Worm (Caenorhabditis elegans) whole organism, L2 larva: ENCODE measurements around the gene Y7A5A.2.
A peak's percentile ranks its signal among the peaks of the same experiment; 100 is the strongest.

Experiments used
- F13H6.1 ChIP-seq: sonication (generic microtip); optimal IDR thresholded peaks from 2 replicates; lab custom pipeline; 2016; ENCODE audit warnings: missing genetic modification characterization, missing compliant biosample characterization
- R02D3.7 ChIP-seq: fragments of 150-350 bp; optimal IDR thresholded peaks from 2 replicates; lab custom pipeline; 2014; ENCODE audit warnings: missing biosample characterization, missing genetic modification characterization
- ZK546.5 ChIP-seq: sonication (generic microtip); optimal IDR thresholded peaks from 2 replicates; lab custom pipeline; 2017; ENCODE audit warnings: missing biosample characterization, missing genetic modification characterization
- alr-1 ChIP-seq: fragments of 150-350 bp; optimal IDR thresholded peaks from 2 replicates; lab custom pipeline; 2014; ENCODE audit warnings: missing biosample characterization, missing genetic modification characterization
- aly-2 ChIP-seq: fragments of 150-350 bp; optimal IDR thresholded peaks from 2 replicates; lab custom pipeline; 2014; ENCODE audit warnings: missing biosample characterization, missing genetic modification characterization
- ama-1 ChIP-seq: fragments of 150-350 bp; optimal IDR thresholded peaks from 2 replicates; lab custom pipeline; 2018; ENCODE audit warnings: inconsistent platforms
- blmp-1 ChIP-seq: sonication (generic microtip); optimal IDR thresholded peaks from 2 replicates; lab custom pipeline; 2017; ENCODE audit warnings: missing genetic modification characterization, mild to moderate bottlenecking, missing compliant biosample characterization, antibody characterized with exemption, moderate library complexity; ENCODE audit not compliant: insufficient read depth
- ceh-16 ChIP-seq: fragments of 150-350 bp; optimal IDR thresholded peaks from 2 replicates; lab custom pipeline; 2014; ENCODE audit warnings: missing biosample characterization, missing genetic modification characterization
- crh-2 ChIP-seq: sonication (generic microtip); optimal IDR thresholded peaks from 2 replicates; lab custom pipeline; 2017; ENCODE audit warnings: missing biosample characterization, missing genetic modification characterization
- dmd-4 ChIP-seq: sonication (generic microtip); optimal IDR thresholded peaks from 2 replicates; lab custom pipeline; 2017; ENCODE audit warnings: missing biosample characterization, missing genetic modification characterization
- elt-1 ChIP-seq: fragments of 150-350 bp; optimal IDR thresholded peaks from 2 replicates; lab custom pipeline; 2014; ENCODE audit warnings: missing biosample characterization, missing genetic modification characterization
- elt-3 ChIP-seq: sonication (generic microtip); optimal IDR thresholded peaks from 2 replicates; lab custom pipeline; 2017; ENCODE audit warnings: missing biosample characterization, missing genetic modification characterization
- fos-1 ChIP-seq: fragments of 150-350 bp; optimal IDR thresholded peaks from 2 replicates; lab custom pipeline; 2014; ENCODE audit warnings: missing biosample characterization, missing genetic modification characterization
- gmeb-1 ChIP-seq: fragments of 150-350 bp; optimal IDR thresholded peaks from 2 replicates; lab custom pipeline; 2014; ENCODE audit warnings: missing biosample characterization, missing genetic modification characterization
- lin-11 ChIP-seq: fragments of 150-350 bp; sonication (generic microtip); optimal IDR thresholded peaks from 2 replicates; lab custom pipeline; 2014; ENCODE audit warnings: missing biosample characterization, missing genetic modification characterization, inconsistent platforms, mixed read lengths
- lin-13 ChIP-seq: fragments of 150-350 bp; optimal IDR thresholded peaks from 2 replicates; lab custom pipeline; 2014; ENCODE audit warnings: missing biosample characterization, missing genetic modification reagents, missing genetic modification characterization
- lin-39 ChIP-seq: fragments of 150-350 bp; optimal IDR thresholded peaks from 2 replicates; lab custom pipeline; 2014; ENCODE audit warnings: missing biosample characterization, missing genetic modification reagents, missing genetic modification characterization
- lsy-2 ChIP-seq, 2 experiments: fragments of 150-350 bp in 1 of 2; sonication (generic microtip) in 1 of 2; optimal IDR thresholded peaks; 2 replicates each; lab custom pipeline; 2014 to 2017; ENCODE audit warnings: missing biosample characterization in 2 of 2, missing genetic modification characterization in 2 of 2
- mab-5 ChIP-seq: fragments of 150-350 bp; optimal IDR thresholded peaks from 2 replicates; lab custom pipeline; 2014; ENCODE audit warnings: missing biosample characterization, missing genetic modification characterization
- mbf-1 ChIP-seq: sonication (generic microtip); optimal IDR thresholded peaks from 2 replicates; lab custom pipeline; 2017; ENCODE audit warnings: missing biosample characterization, missing genetic modification characterization
- mdl-1 ChIP-seq, 2 experiments: fragments of 150-350 bp in 1 of 2; sonication (generic microtip) in 1 of 2; optimal IDR thresholded peaks; 2 replicates each; lab custom pipeline; 2017; ENCODE audit warnings: missing biosample characterization in 2 of 2, missing genetic modification characterization in 2 of 2
- nhr-12 ChIP-seq: fragments of 150-350 bp; optimal IDR thresholded peaks from 2 replicates; lab custom pipeline; 2014; ENCODE audit warnings: missing biosample characterization, missing genetic modification characterization
- nhr-129 ChIP-seq: fragments of 150-350 bp; optimal IDR thresholded peaks from 2 replicates; lab custom pipeline; 2014; ENCODE audit warnings: missing biosample characterization, missing genetic modification characterization
- nhr-21 ChIP-seq: fragments of 150-350 bp; optimal IDR thresholded peaks from 2 replicates; lab custom pipeline; 2014; ENCODE audit warnings: missing biosample characterization, missing genetic modification characterization
- nhr-23 ChIP-seq: fragments of 150-350 bp; optimal IDR thresholded peaks from 2 replicates; lab custom pipeline; 2014; ENCODE audit warnings: missing biosample characterization, missing genetic modification reagents, missing genetic modification characterization
- nhr-237 ChIP-seq: fragments of 150-350 bp; optimal IDR thresholded peaks from 2 replicates; lab custom pipeline; 2014; ENCODE audit warnings: missing biosample characterization, missing genetic modification characterization
- nhr-25 ChIP-seq: fragments of 150-350 bp; sonication (generic microtip); optimal IDR thresholded peaks from 3 replicates; lab custom pipeline; 2014; ENCODE audit warnings: missing biosample characterization, missing genetic modification characterization
- nhr-6 ChIP-seq: fragments of 150-350 bp; optimal IDR thresholded peaks from 2 replicates; lab custom pipeline; 2014; ENCODE audit warnings: missing biosample characterization, missing genetic modification characterization
- sem-4 ChIP-seq: fragments of 150-350 bp; optimal IDR thresholded peaks from 2 replicates; lab custom pipeline; 2014; ENCODE audit warnings: missing biosample characterization, missing genetic modification reagents, missing genetic modification characterization
- skn-1 ChIP-seq: sonication (generic microtip); optimal IDR thresholded peaks from 2 replicates; lab custom pipeline; 2017; ENCODE audit warnings: missing biosample characterization, missing genetic modification characterization
- sma-3 ChIP-seq: sonication (generic microtip); optimal IDR thresholded peaks from 2 replicates; lab custom pipeline; 2016; ENCODE audit warnings: missing genetic modification reagents, missing genetic modification characterization, missing compliant biosample characterization
- sma-9 ChIP-seq, 2 experiments: fragments of 150-350 bp in 1 of 2; sonication (generic microtip) in 1 of 2; optimal IDR thresholded peaks; 2 replicates each; lab custom pipeline; 2014 to 2016; ENCODE audit warnings: missing genetic modification characterization in 2 of 2, mild to moderate bottlenecking in 1 of 2, missing biosample characterization in 1 of 2, missing compliant biosample characterization in 1 of 2, missing genetic modification reagents in 1 of 2, moderate library complexity in 1 of 2
- snpc-4 ChIP-seq: fragments of 150-350 bp; optimal IDR thresholded peaks from 2 replicates; lab custom pipeline; 2014; ENCODE audit warnings: missing biosample characterization, missing genetic modification characterization
- unc-55 ChIP-seq: fragments of 150-350 bp; sonication (generic microtip); optimal IDR thresholded peaks from 3 replicates; lab custom pipeline; 2014; ENCODE audit warnings: missing biosample characterization, missing genetic modification reagents, missing genetic modification characterization
- unc-62 ChIP-seq: fragments of 150-350 bp; optimal IDR thresholded peaks from 2 replicates; lab custom pipeline; 2014; ENCODE audit warnings: missing biosample characterization, missing genetic modification reagents, missing genetic modification characterization
- zag-1 ChIP-seq: fragments of 150-350 bp; optimal IDR thresholded peaks from 2 replicates; lab custom pipeline; 2014; ENCODE audit warnings: missing biosample characterization, missing genetic modification characterization
- ztf-1 ChIP-seq: fragments of 200-800 bp; sonication (Bioruptor generic); conservative IDR thresholded peaks from 2 replicates; pipeline ENCODE4 v1.3.6; 2022; ENCODE audit warnings: missing genetic modification characterization, missing compliant biosample characterization
- ztf-11 ChIP-seq: sonication (generic microtip); optimal IDR thresholded peaks from 2 replicates; lab custom pipeline; 2017; ENCODE audit warnings: missing biosample characterization, missing genetic modification characterization
- ztf-4 ChIP-seq: fragments of 150-350 bp; optimal IDR thresholded peaks from 2 replicates; lab custom pipeline; 2014; ENCODE audit warnings: missing biosample characterization, missing genetic modification characterization

The Y7A5A.2 gene

DNA sequence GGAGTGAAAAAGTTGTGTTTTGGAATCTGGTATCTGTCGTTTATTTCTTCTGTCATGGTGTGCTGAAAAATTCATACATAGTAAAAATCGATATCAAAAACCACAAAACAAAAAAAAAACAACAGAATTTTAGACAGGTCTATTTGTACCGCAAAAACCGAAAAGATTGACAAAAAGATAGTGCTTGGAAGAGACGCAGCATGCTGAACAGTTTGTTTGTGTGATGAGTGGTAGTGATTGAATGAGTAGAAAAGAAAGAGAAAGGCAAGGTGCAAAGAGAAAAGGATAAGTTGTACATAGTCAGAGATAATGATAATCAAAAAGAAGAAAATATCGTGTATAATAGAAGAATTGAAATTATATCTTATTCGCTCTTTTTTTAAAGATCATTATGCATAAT is at the start of gene Y7A5A.2:
Gene Y7A5A.2, minus strand, starts transcription at position 62 of the 400 bp plus-strand sequence.
- TF ChIP-seq nhr-25: no peak
- TF ChIP-seq unc-62 (GFP tag; lab: Kevin White, UChicago): no peak
- no peak for TF ChIP-seq mab-5
- TF ChIP-seq mbf-1 (tag; lab: Kevin White, UChicago): no peak
- no peak for TF ChIP-seq unc-55 (GFP tag; lab: Kevin White, UChicago)
- no peak for TF ChIP-seq sma-3 (GFP tag; lab: Kevin White, UChicago)
- TF ChIP-seq ztf-1 (GFP tag; lab: Robert Waterston, UW): no peak
- no peak for TF ChIP-seq nhr-21 (tag; lab: Kevin White, UChicago)
- peak; percentile 35 for TF ChIP-seq fos-1 (tag; lab: Kevin White, UChicago)
- TF ChIP-seq blmp-1 (tag; lab: Kevin White, UChicago): peak; percentile 54
- TF ChIP-seq ztf-11 (tag; lab: Kevin White, UChicago): no peak
- TF ChIP-seq R02D3.7 (tag; lab: Kevin White, UChicago): no peak
- TF ChIP-seq aly-2 (tag; lab: Kevin White, UChicago): no peak
- no peak for TF ChIP-seq skn-1
- TF ChIP-seq lsy-2 (tag; optimal IDR thresholded peaks at IDR 0.05; lab: Kevin White, UChicago): no peak
- TF ChIP-seq ama-1 (lab: Kevin White, UChicago): no peak
- TF ChIP-seq ZK546.5 (tag; lab: Kevin White, UChicago): no peak
- no peak for TF ChIP-seq elt-1 (tag; lab: Kevin White, UChicago)
- no peak for TF ChIP-seq mdl-1 (tag; optimal IDR thresholded peaks at IDR 0.05; lab: Kevin White, UChicago)
- no peak for TF ChIP-seq ceh-16 (tag; lab: Kevin White, UChicago)
- peak; percentile 11 for TF ChIP-seq nhr-129 (tag; lab: Kevin White, UChicago)
- TF ChIP-seq elt-3: no peak
- TF ChIP-seq dmd-4 (tag; lab: Kevin White, UChicago): no peak
- no peak for TF ChIP-seq F13H6.1 (tag; lab: Kevin White, UChicago)
- TF ChIP-seq sem-4: no peak
- TF ChIP-seq nhr-237 (tag; lab: Kevin White, UChicago): no peak
- no peak for TF ChIP-seq alr-1 (tag; lab: Kevin White, UChicago)
- TF ChIP-seq nhr-6 (tag; lab: Kevin White, UChicago): no peak
- TF ChIP-seq lin-39 (tag; lab: Kevin White, UChicago): no peak
- TF ChIP-seq lin-13 (GFP tag; lab: Kevin White, UChicago): no peak
- TF ChIP-seq lin-11 (tag; lab: Kevin White, UChicago): no peak
- TF ChIP-seq sma-9 (GFP tag; optimal IDR thresholded peaks at IDR 0.05; lab: Kevin White, UChicago): peak; percentile 12
- no peak for TF ChIP-seq sma-9 (tag; optimal IDR thresholded peaks at IDR 0.05; lab: Kevin White, UChicago)
- TF ChIP-seq nhr-23 (tag; lab: Kevin White, UChicago): no peak
- TF ChIP-seq zag-1 (tag; lab: Kevin White, UChicago): no peak

DNA sequence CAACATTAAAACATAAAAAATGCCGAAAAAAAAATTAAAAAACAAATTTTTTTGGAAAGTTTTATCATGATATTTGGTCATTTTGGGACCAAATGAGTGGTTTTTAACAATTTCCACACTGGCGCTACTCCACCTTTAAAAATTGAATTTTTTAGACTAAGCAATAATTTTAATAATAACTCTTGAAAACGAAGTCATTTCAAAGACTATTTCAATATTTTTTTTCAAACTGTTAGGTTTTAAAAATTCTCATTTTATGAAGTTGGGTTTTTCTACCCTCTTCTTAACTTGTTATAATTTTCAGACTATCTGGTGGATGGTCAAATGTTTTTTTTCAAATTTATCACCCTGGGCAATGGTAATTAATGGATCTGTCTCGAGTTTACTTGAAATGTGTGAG is 49.7 kb upstream of the Y7A5A.2 start, which contains the start of gene Y7A5A.8:
Gene Y7A5A.8, plus strand, starts transcription at position 301 of the 400 bp plus-strand sequence.
- TF ChIP-seq ztf-4 (tag; lab: Kevin White, UChicago) (no peak), skn-1 (no peak), lin-39 (tag; lab: Kevin White, UChicago) (no peak), elt-3 (no peak), R02D3.7 (tag; lab: Kevin White, UChicago) (no peak), ztf-11 (tag; lab: Kevin White, UChicago) (no peak), fos-1 (tag; lab: Kevin White, UChicago) (no peak)

DNA sequence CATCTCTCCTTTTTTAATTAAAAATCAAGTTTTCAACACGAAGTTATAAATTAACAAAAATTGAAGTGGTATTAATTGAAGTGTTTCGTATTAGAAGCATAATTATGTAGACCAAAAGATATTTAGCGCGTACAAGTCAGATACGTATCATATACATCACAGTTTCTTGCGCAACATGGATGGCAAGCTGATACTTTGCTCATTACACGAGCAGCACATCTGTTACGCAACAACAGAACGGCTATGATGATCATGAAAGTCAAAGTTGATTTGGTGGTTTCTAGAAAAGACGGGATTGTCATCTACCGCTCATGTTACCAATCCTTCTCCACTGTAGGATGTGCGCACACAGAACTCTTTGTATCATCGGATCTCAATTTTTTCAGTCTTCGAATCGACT is 42.0 kb upstream of the Y7A5A.2 start:
- TF ChIP-seq F13H6.1 (tag; lab: Kevin White, UChicago) (no peak), nhr-12 (tag; lab: Kevin White, UChicago) (no peak), elt-1 (tag; lab: Kevin White, UChicago) (no peak), snpc-4 (tag; lab: Kevin White, UChicago) (no peak), alr-1 (tag; lab: Kevin White, UChicago) (no peak), mbf-1 (tag; lab: Kevin White, UChicago) (no peak), lsy-2 (tag; optimal IDR thresholded peaks at IDR 0.05; lab: Kevin White, UChicago) (no peak), gmeb-1 (tag; lab: Kevin White, UChicago) (no peak), lin-39 (tag; lab: Kevin White, UChicago) (no peak), blmp-1 (tag; lab: Kevin White, UChicago) (no peak), aly-2 (tag; lab: Kevin White, UChicago) (no peak), crh-2 (no peak), unc-62 (GFP tag; lab: Kevin White, UChicago) (no peak), mab-5 (no peak), mdl-1 (tag; optimal IDR thresholded peaks at IDR 0.05; lab: Kevin White, UChicago) (no peak), sem-4 (no peak), elt-3 (no peak), fos-1 (tag; lab: Kevin White, UChicago) (no peak), nhr-237 (tag; lab: Kevin White, UChicago) (no peak), ztf-11 (tag; lab: Kevin White, UChicago) (no peak)
